Fruit fly (Drosophila melanogaster): ENCODE measurements around the gene CG6972.

Gene CG6972

dm6 chr3R:22732995-22733394 lies 31.2 kb downstream of the CG6972 start:
- TF ChIP-seq CG1621 (tag; optimal IDR thresholded peaks at IDR 0.05) (no peak), achi (GFP tag; optimal IDR thresholded peaks at IDR 0.05) (no peak), Lpt (GFP tag; optimal IDR thresholded peaks at IDR 0.05) (no peak), Eip93F (GFP tag; optimal IDR thresholded peaks at IDR 0.05) (no peak), CG16779 (tag; optimal IDR thresholded peaks at IDR 0.05) (no peak), CG10631 (GFP tag; optimal IDR thresholded peaks at IDR 0.05) (no peak), Blimp-1 (GFP tag; optimal IDR thresholded peaks at IDR 0.05) (no peak), Hr4 (GFP tag; optimal IDR thresholded peaks at IDR 0.05) (no peak), acj6 (GFP tag; optimal IDR thresholded peaks at IDR 0.05) (no peak), CG8119 (GFP tag; IDR thresholded peaks at IDR 0.05) (no peak), CG6276 (GFP tag; optimal IDR thresholded peaks at IDR 0.05) (no peak), Gug (GFP tag; IDR thresholded peaks at IDR 0.05) (no peak)

- TF ChIP-seq CG34406 (GFP tag; optimal IDR thresholded peaks at IDR 0.05) (no peak), Sox102F (GFP tag; optimal IDR thresholded peaks at IDR 0.05) (no peak), dsx (GFP tag; optimal IDR thresholded peaks at IDR 0.05; ENCODE audit: poor library complexity, severe bottlenecking) (no peak), Eip78C (GFP tag) (no peak), CG6792 (GFP tag; optimal IDR thresholded peaks at IDR 0.05) (no peak), topi (GFP tag; optimal IDR thresholded peaks at IDR 0.05) (no peak), CG6808 (GFP tag; optimal IDR thresholded peaks at IDR 0.05) (no peak), ss (GFP tag; optimal IDR thresholded peaks at IDR 0.05) (no peak)
Measured at dm6 chr3R:22733751-22734150, 31.9 kb downstream of the CG6972 start, which contains the start of gene Takl2. Gene Takl2 (minus strand): TSS chr3R:22733851.

- TF ChIP-seq CG15336 (GFP tag; IDR thresholded peaks at IDR 0.05), result no peak
- TF ChIP-seq ss (GFP tag; optimal IDR thresholded peaks at IDR 0.05), result no peak
- TF ChIP-seq Sox15 (GFP tag; optimal IDR thresholded peaks at IDR 0.05), result no peak
- TF ChIP-seq Hr38 (GFP tag; optimal IDR thresholded peaks at IDR 0.05), result no peak
- TF ChIP-seq CG8319 (GFP tag; optimal IDR thresholded peaks at IDR 0.05), result no peak
- TF ChIP-seq Sox14 (GFP tag; optimal IDR thresholded peaks at IDR 0.05), result no peak
- no peak for TF ChIP-seq dac (GFP tag; optimal IDR thresholded peaks at IDR 0.05)
- TF ChIP-seq Lpt (GFP tag; optimal IDR thresholded peaks at IDR 0.05), result no peak
Measured at dm6 chr3R:22740930-22741329, 39.1 kb downstream of the CG6972 start, which contains the start of the genes Dcr-1 and CG6985. Gene Dcr-1 (minus strand): TSS chr3R:22741091. Gene CG6985 (plus strand): TSS chr3R:22741150.

dm6 chr3R:22745432-22745831 lies 43.6 kb downstream of the CG6972 start, which contains the start of the genes vret and HP1c:
Gene vret (minus strand): TSS chr3R:22745581.
Gene HP1c (plus strand): TSS chr3R:22745620.
- TF ChIP-seq CG15336 (GFP tag; IDR thresholded peaks at IDR 0.05) (no peak), Hr38 (GFP tag; optimal IDR thresholded peaks at IDR 0.05) (no peak), dsx (GFP tag; optimal IDR thresholded peaks at IDR 0.05; ENCODE audit: poor library complexity, severe bottlenecking) (no peak), CG6792 (GFP tag; optimal IDR thresholded peaks at IDR 0.05) (no peak), cyc (GFP tag; optimal IDR thresholded peaks at IDR 0.05) (no peak), topi (GFP tag; optimal IDR thresholded peaks at IDR 0.05) (no peak), ss (GFP tag; optimal IDR thresholded peaks at IDR 0.05) (no peak), achi (GFP tag; optimal IDR thresholded peaks at IDR 0.05) (no peak), CG6163 (GFP tag; IDR thresholded peaks at IDR 0.05) (no peak), Eip93F (GFP tag; optimal IDR thresholded peaks at IDR 0.05) (no peak)

dm6 chr3R:22747423-22748090 lies 45.8 kb downstream of the CG6972 start, which contains the start of gene CG17141:
Gene CG17141 (minus strand): TSS chr3R:22747599.
- TF ChIP-seq OdsH (GFP tag; optimal IDR thresholded peaks at IDR 0.05), result no peak

dm6 chr3R:22748956-22749355 lies 47.1 kb downstream of the CG6972 start, which contains the start of gene CG31139:
Gene CG31139 (minus strand): TSS chr3R:22749056.
- TF ChIP-seq CG8319 (GFP tag; optimal IDR thresholded peaks at IDR 0.05), result no peak
- TF ChIP-seq Hr4 (GFP tag; optimal IDR thresholded peaks at IDR 0.05), result no peak
- no peak for TF ChIP-seq esn (GFP tag; optimal IDR thresholded peaks at IDR 0.05)
- no peak for TF ChIP-seq Sox15 (GFP tag; optimal IDR thresholded peaks at IDR 0.05)
- no peak for TF ChIP-seq CG6808 (GFP tag; optimal IDR thresholded peaks at IDR 0.05)
- no peak for TF ChIP-seq acj6 (GFP tag; optimal IDR thresholded peaks at IDR 0.05)
- TF ChIP-seq CG6163 (GFP tag; IDR thresholded peaks at IDR 0.05), result no peak
- TF ChIP-seq Gug (GFP tag; IDR thresholded peaks at IDR 0.05), result no peak

All from whole organism, prepupa.